Fruit fly (Drosophila melanogaster) S2 (cell line): Measurements from ENCODE around the gene AlkB.

Source experiments
- CG8478 ChIP-seq: fragments of >200 bp; optimal IDR thresholded peaks from 2 replicates; lab custom pipeline; 2018
- CTCF ChIP-seq, 2 experiments: fragments of >200 bp; optimal IDR thresholded peaks; 2 replicates each; lab custom pipeline; 2018

DNA sequence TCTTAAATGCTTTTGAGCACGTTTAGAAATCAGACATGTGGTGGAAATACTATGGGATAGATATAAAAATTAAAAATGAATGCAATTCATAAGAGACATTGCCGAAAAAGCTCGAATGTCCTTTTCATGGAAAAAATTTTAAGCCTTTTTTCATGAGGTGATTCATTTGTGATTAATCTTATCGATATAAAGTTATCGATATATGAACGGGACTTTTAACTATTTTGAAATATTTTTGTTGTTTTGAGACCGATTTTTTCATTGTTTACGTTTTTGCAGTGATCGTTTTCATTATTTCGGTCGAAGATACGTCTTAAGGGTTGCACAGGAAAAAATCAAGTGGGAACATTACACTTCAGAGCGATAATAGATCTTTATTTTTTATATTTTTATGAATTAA, at the start of gene AlkB:
- TF ChIP-seq CG8478 (lab: Kevin White, UChicago) (no peak), CTCF (optimal IDR thresholded peaks at IDR 0.05; lab: Kevin White, UChicago) (no peak)
